Worm (Caenorhabditis elegans) whole organism, L4 larva: ENCODE data around the gene F49E11.7.

Experiments
- mdt-29 ChIP-seq: fragments of 200-800 bp; sonication (Bioruptor generic); IDR thresholded peaks from 2 replicates; pipeline ENCODE4 v1.3.6; 2022; ENCODE audit warnings: missing genetic modification reagents, missing genetic modification characterization, missing compliant biosample characterization
- nhr-237 ChIP-seq: sonication (generic microtip); optimal IDR thresholded peaks from 2 replicates; lab custom pipeline; 2017; ENCODE audit warnings: missing biosample characterization, missing genetic modification characterization
- tag-97 ChIP-seq: fragments of 200-800 bp; sonication (Bioruptor generic); IDR thresholded peaks from 2 replicates; pipeline ENCODE4 v1.3.6; 2022; ENCODE audit warnings: missing genetic modification characterization, missing compliant biosample characterization
- zip-11 ChIP-seq: fragments of 200-800 bp; sonication (Bioruptor generic); IDR thresholded peaks from 2 replicates; pipeline ENCODE4 v1.3.6; 2022; ENCODE audit warnings: missing genetic modification characterization, missing compliant biosample characterization

DNA sequence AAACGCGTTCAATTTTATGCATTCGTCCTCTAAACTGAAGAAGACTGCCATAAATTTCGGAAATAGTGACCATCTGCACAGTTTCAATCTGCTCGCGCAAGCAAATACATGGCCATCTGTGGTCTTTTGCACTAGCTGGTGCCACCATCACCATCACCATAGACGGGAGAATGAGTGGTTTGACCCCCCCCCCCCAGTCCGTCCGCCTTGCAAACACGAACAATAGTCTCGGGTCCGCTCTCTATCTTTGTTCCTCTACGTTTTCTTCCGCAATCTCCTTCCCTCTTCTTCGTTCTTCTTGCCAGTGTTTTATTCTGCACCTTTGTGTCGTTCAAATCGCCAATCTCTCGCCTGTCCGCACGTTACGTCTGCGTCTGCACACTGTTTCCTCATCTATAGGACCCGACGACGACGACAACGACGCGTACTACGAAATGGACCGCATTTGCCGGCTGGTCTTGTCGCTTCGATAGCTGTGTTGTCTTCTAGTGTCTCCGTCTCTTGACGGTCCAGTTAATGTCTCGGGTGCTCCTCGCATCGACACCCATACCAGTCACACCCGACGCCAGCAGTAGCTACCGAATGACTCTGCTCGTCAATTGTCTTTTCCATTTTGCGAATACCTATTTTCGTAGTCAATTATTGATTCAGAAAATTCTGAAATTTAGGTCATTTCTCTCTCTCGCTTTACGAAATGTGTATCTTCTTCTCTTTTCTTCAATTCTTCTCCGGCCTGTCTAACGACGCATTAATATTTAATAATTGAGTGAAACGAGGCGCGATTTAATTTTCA lies 22.8 kb upstream of the F49E11.7 start:
- TF ChIP-seq zip-11 (GFP tag; lab: Robert Waterston, UW), result no peak
- no peak for TF ChIP-seq nhr-237
- TF ChIP-seq tag-97 (GFP tag; lab: Robert Waterston, UW), result no peak
- TF ChIP-seq mdt-29 (GFP tag; lab: Robert Waterston, UW), result no peak
